Worm (Caenorhabditis elegans): ENCODE data around the gene math-49.

ce11 chrII:1912741-1913140, 42.7 kb downstream of the math-49 start, which contains the start of gene math-31:
- TF ChIP-seq hsf-1 (GFP tag; IDR thresholded peaks at IDR 0.05): no peak
- no peak for TF ChIP-seq F49E8.2 (tag; optimal IDR thresholded peaks at IDR 0.05; ENCODE audit: insufficient read depth)
- TF ChIP-seq dpff-1 (tag; optimal IDR thresholded peaks at IDR 0.05): no peak
- TF ChIP-seq ama-1 (optimal IDR thresholded peaks at IDR 0.05): no peak
- no peak for TF ChIP-seq ama-1 (GFP tag; optimal IDR thresholded peaks at IDR 0.05)
- no peak for TF ChIP-seq tbp1 (GFP tag; optimal IDR thresholded peaks at IDR 0.05)
